Worm (Caenorhabditis elegans) whole organism, L3 larva: ENCODE measurements around the gene C34C12.6.

Source experiments
- ZK546.5 ChIP-seq: sonication (generic microtip); optimal IDR thresholded peaks from 2 replicates; lab custom pipeline; 2017; ENCODE audit warnings: missing biosample characterization, missing genetic modification characterization
- ceh-16 ChIP-seq: sonication (generic microtip); optimal IDR thresholded peaks from 2 replicates; lab custom pipeline; 2017; ENCODE audit warnings: missing biosample characterization, missing genetic modification characterization
- ceh-28 ChIP-seq: fragments of 150-350 bp; optimal IDR thresholded peaks from 2 replicates; lab custom pipeline; 2014; ENCODE audit warnings: missing biosample characterization, missing genetic modification reagents, missing genetic modification characterization
- ceh-82 ChIP-seq: fragments of 150-350 bp; optimal IDR thresholded peaks from 2 replicates; lab custom pipeline; 2014; ENCODE audit warnings: missing biosample characterization, missing genetic modification characterization
- ceh-9 ChIP-seq: sonication (generic microtip); optimal IDR thresholded peaks from 2 replicates; lab custom pipeline; 2018; ENCODE audit warnings: missing biosample characterization, missing genetic modification characterization
- egl-27 ChIP-seq: sonication (generic microtip); optimal IDR thresholded peaks from 4 replicates; lab custom pipeline; 2017; ENCODE audit warnings: missing biosample characterization, missing genetic modification reagents, missing genetic modification characterization
- egl-5 ChIP-seq: fragments of 150-350 bp; optimal IDR thresholded peaks from 2 replicates; lab custom pipeline; 2017; ENCODE audit warnings: missing biosample characterization, missing genetic modification reagents, missing genetic modification characterization, inconsistent platforms
- elt-1 ChIP-seq: fragments of 150-350 bp; optimal IDR thresholded peaks from 2 replicates; lab custom pipeline; 2014; ENCODE audit warnings: missing biosample characterization, missing genetic modification characterization
- elt-2 ChIP-seq: sonication (generic microtip); optimal IDR thresholded peaks from 2 replicates; lab custom pipeline; 2016; ENCODE audit warnings: missing genetic modification reagents, mild to moderate bottlenecking, missing genetic modification characterization, missing compliant biosample characterization
- elt-3 ChIP-seq, 3 experiments: fragments of 150-350 bp in 1 of 3; sonication (generic microtip) in 2 of 3; optimal IDR thresholded peaks; 2 replicates in 2 of 3; 4 replicates in 1 of 3; lab custom pipeline; 2014 to 2017; ENCODE audit warnings: missing biosample characterization in 3 of 3, missing genetic modification characterization in 3 of 3
- eor-1 ChIP-seq, 2 experiments: fragments of 150-350 bp; optimal IDR thresholded peaks; 2 replicates each; lab custom pipeline; 2014 to 2018; ENCODE audit warnings: missing biosample characterization in 2 of 2, missing genetic modification characterization in 2 of 2
- fkh-10 ChIP-seq: sonication (generic microtip); optimal IDR thresholded peaks from 2 replicates; lab custom pipeline; 2017; ENCODE audit warnings: missing biosample characterization, missing genetic modification reagents, missing genetic modification characterization
- fos-1 ChIP-seq: fragments of 150-350 bp; optimal IDR thresholded peaks from 2 replicates; lab custom pipeline; 2014; ENCODE audit warnings: missing biosample characterization, missing genetic modification characterization
- jun-1 ChIP-seq: fragments of 150-350 bp; optimal IDR thresholded peaks from 2 replicates; lab custom pipeline; 2014; ENCODE audit warnings: missing biosample characterization, missing genetic modification reagents, missing genetic modification characterization
- lin-39 ChIP-seq: fragments of 150-350 bp; optimal IDR thresholded peaks from 2 replicates; lab custom pipeline; 2018; ENCODE audit warnings: missing biosample characterization, missing genetic modification reagents, missing genetic modification characterization
- lsy-12 ChIP-seq: sonication (generic microtip); optimal IDR thresholded peaks from 2 replicates; lab custom pipeline; 2016; ENCODE audit warnings: mild to moderate bottlenecking, missing genetic modification characterization, missing compliant biosample characterization
- mdl-1 ChIP-seq: fragments of 150-350 bp; optimal IDR thresholded peaks from 2 replicates; lab custom pipeline; 2014; ENCODE audit warnings: missing biosample characterization, missing genetic modification characterization
- nhr-11 ChIP-seq: fragments of 150-350 bp; optimal IDR thresholded peaks from 2 replicates; lab custom pipeline; 2014; ENCODE audit warnings: missing biosample characterization, missing genetic modification characterization
- nhr-23 ChIP-seq: fragments of 150-350 bp; optimal IDR thresholded peaks from 2 replicates; lab custom pipeline; 2014; ENCODE audit warnings: missing biosample characterization, missing genetic modification reagents, missing genetic modification characterization
- nhr-237 ChIP-seq: fragments of 150-350 bp; optimal IDR thresholded peaks from 2 replicates; lab custom pipeline; 2014; ENCODE audit warnings: missing biosample characterization, missing genetic modification characterization
- nhr-25 ChIP-seq: sonication (generic microtip); optimal IDR thresholded peaks from 2 replicates; lab custom pipeline; 2017; ENCODE audit warnings: missing biosample characterization, missing genetic modification characterization
- nhr-28 ChIP-seq: fragments of 150-350 bp; optimal IDR thresholded peaks from 2 replicates; lab custom pipeline; 2014; ENCODE audit warnings: missing biosample characterization, missing genetic modification characterization
- nhr-43 ChIP-seq: sonication (generic microtip); optimal IDR thresholded peaks from 2 replicates; lab custom pipeline; 2016; ENCODE audit warnings: mild to moderate bottlenecking, missing genetic modification characterization, missing compliant biosample characterization; ENCODE audit not compliant: poor library complexity, severe bottlenecking
- nhr-76 ChIP-seq: fragments of 150-350 bp; sonication (generic microtip); optimal IDR thresholded peaks from 5 replicates; lab custom pipeline; 2014; ENCODE audit warnings: missing biosample characterization, missing genetic modification characterization
- nhr-77 ChIP-seq: fragments of 150-350 bp; optimal IDR thresholded peaks from 2 replicates; lab custom pipeline; 2014; ENCODE audit warnings: missing biosample characterization, missing genetic modification characterization
- pha-4 ChIP-seq: fragments of 150-350 bp; optimal IDR thresholded peaks from 2 replicates; lab custom pipeline; 2014; ENCODE audit warnings: missing biosample characterization, missing genetic modification reagents, missing genetic modification characterization
- pqm-1 ChIP-seq: fragments of 150-350 bp; optimal IDR thresholded peaks from 2 replicates; lab custom pipeline; 2017; ENCODE audit warnings: missing biosample characterization, missing genetic modification characterization, inconsistent platforms
- sea-2 ChIP-seq: fragments of 150-350 bp; sonication (generic microtip); optimal IDR thresholded peaks from 4 replicates; lab custom pipeline; 2014; ENCODE audit warnings: missing biosample characterization, missing genetic modification reagents, missing genetic modification characterization
- skn-1 ChIP-seq: fragments of 150-350 bp; optimal IDR thresholded peaks from 2 replicates; lab custom pipeline; 2014; ENCODE audit warnings: missing biosample characterization, missing genetic modification characterization
- snpc-4 ChIP-seq: fragments of 150-350 bp; optimal IDR thresholded peaks from 2 replicates; lab custom pipeline; 2014; ENCODE audit warnings: missing biosample characterization, missing genetic modification characterization
- tbx-2 ChIP-seq: sonication (generic microtip); optimal IDR thresholded peaks from 2 replicates; lab custom pipeline; 2016; ENCODE audit warnings: mild to moderate bottlenecking, missing genetic modification characterization, missing compliant biosample characterization
- unc-39 ChIP-seq: sonication (generic microtip); optimal IDR thresholded peaks from 4 replicates; lab custom pipeline; 2017; ENCODE audit warnings: missing biosample characterization, missing genetic modification characterization
- zag-1 ChIP-seq: fragments of 150-350 bp; optimal IDR thresholded peaks from 2 replicates; lab custom pipeline; 2014; ENCODE audit warnings: missing biosample characterization, missing genetic modification characterization
- ztf-11 ChIP-seq: fragments of 150-350 bp; optimal IDR thresholded peaks from 2 replicates; lab custom pipeline; 2014; ENCODE audit warnings: missing biosample characterization, missing genetic modification characterization
- ztf-4 ChIP-seq: fragments of 150-350 bp; optimal IDR thresholded peaks from 2 replicates; lab custom pipeline; 2014; ENCODE audit warnings: missing biosample characterization, missing genetic modification characterization

C34C12.6 gene

DNA sequence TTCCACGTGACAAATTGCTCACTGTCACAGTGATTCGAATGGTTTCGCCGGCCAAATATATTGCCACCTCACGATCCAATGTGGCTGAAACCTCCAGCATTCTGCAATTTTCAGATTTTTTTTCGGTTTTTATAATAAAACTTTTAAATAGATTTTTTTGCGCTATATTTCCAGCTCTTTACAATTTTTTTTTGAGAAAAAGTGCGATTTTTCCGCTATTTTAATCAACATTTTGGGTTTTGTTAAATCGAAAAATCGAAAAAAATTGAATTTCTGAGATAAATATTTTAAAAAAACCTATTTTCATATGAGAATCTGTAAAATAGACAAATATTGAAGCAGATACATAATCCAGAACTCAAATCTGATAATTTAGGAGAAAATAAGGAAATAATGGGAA, 16.6 kb downstream of the C34C12.6 start, which contains the start of gene M01F1.9:
Gene M01F1.9, minus strand, starts transcription at position 101 of the 400 bp plus-strand sequence.
- TF ChIP-seq ztf-4 (tag; lab: Kevin White, UChicago): no peak
- no peak for TF ChIP-seq mdl-1 (tag; lab: Kevin White, UChicago)
- no peak for TF ChIP-seq nhr-43 (tag; lab: Kevin White, UChicago)
- TF ChIP-seq ztf-11: no peak
- no peak for TF ChIP-seq nhr-11
- no peak for TF ChIP-seq nhr-28 (tag; lab: Kevin White, UChicago)
- no peak for TF ChIP-seq nhr-25 (tag; lab: Kevin White, UChicago)
- no peak for TF ChIP-seq tbx-2 (tag; lab: Kevin White, UChicago)
- no peak for TF ChIP-seq eor-1 (tag; optimal IDR thresholded peaks at IDR 0.05; lab: Kevin White, UChicago)
- TF ChIP-seq egl-5 (tag; lab: Kevin White, UChicago): no peak
- no peak for TF ChIP-seq elt-1 (tag; lab: Kevin White, UChicago)
- no peak for TF ChIP-seq elt-2 (tag; lab: Kevin White, UChicago)
- no peak for TF ChIP-seq lsy-12 (tag; lab: Kevin White, UChicago)
- no peak for TF ChIP-seq ceh-9 (tag; lab: Kevin White, UChicago)
- TF ChIP-seq pqm-1 (tag; lab: Kevin White, UChicago): no peak
- TF ChIP-seq nhr-23: no peak
- TF ChIP-seq pha-4: no peak
- no peak for TF ChIP-seq nhr-77 (tag; lab: Kevin White, UChicago)

DNA sequence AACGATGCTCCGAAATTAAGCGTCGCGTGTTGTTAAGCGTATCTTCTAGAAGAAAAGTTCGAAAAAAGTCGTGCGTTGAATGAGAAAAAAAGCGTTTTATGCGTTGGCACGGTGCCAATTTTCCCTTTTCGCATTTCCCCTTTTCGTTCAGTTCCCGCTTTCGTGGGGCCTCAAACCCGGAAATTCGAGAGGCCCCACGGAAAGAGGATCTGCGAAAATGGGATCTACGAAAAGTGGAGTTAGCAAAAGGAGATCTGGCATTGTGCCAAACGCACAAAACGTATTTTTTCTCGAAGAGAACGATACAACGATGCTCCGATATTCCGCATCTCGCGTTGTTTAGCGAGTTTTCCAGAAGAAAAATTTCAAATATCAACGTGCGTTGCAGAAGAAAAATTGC, 17.5 kb downstream of the C34C12.6 start:
- TF ChIP-seq ceh-82 (tag; lab: Kevin White, UChicago): no peak
- TF ChIP-seq ZK546.5: no peak
- TF ChIP-seq ceh-16 (tag; lab: Kevin White, UChicago): no peak
- no peak for TF ChIP-seq nhr-23
- peak; percentile 3 for TF ChIP-seq jun-1 (tag; lab: Kevin White, UChicago)

DNA sequence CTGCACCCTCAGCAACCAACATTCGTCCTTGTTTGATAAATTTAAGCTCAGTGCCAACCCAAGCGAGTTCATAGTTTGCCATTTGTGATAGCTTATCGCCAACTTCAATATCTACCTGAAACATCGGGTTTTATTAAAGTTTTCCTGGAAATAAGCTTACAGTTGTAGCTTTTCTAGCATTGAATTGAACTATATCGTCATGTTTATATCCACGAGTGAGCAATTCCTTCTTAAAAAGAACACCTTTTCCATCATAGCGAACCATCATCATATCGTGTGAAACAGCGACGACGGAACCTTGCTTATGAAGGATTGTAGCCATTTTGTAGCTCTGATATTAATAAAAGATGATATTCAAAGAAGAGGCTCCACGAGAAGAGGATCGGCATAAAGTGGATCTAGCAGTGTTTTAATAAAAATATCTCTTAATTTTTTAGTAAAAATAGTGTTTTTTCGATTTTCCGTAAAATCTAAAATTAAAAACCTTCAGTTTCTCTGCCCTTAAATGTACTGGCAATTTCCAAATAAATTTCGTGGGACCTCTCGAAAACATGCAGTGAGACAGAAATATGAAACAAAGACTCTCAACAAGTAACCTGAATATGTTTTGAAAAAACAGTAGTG, 19.9 kb downstream of the C34C12.6 start, which contains the start of gene M01F1.8:
Gene M01F1.8, minus strand, starts transcription at position 335 of the 624 bp plus-strand sequence.
- no peak for TF ChIP-seq nhr-76 (tag; lab: Kevin White, UChicago)
- no peak for TF ChIP-seq nhr-237 (tag; lab: Kevin White, UChicago)
- peak; percentile 18 for TF ChIP-seq nhr-77 (tag; lab: Kevin White, UChicago)

DNA sequence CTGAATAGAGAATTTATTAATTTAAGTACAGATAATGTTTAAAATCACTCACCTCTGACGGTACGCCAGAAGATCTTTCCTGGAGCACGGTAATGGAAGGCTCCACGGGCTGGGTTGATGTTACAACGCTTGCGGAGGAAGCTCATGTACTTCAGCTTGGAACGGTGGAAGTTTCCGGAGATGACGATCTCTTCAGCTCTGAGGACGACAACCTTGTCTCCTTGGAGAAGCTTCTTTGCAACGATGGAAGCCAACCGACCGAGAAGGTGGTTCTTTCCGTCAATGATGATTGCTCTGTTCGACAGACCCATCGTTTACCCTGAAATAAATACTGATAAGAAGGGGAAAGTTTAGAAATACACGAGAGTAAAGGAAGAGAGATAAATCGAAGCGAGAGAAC, 20.9 kb downstream of the C34C12.6 start, which contains the start of gene rpl-16:
Gene rpl-16, minus strand, starts transcription at position 319 of the 400 bp plus-strand sequence.
- TF ChIP-seq elt-2 (tag; lab: Kevin White, UChicago) (no peak), nhr-23 (no peak), eor-1 (tag; optimal IDR thresholded peaks at IDR 0.05; lab: Kevin White, UChicago) (no peak), elt-3 (tag; optimal IDR thresholded peaks at IDR 0.05; lab: Kevin White, UChicago) (no peak), snpc-4 (tag; lab: Kevin White, UChicago) (no peak), tbx-2 (tag; lab: Kevin White, UChicago) (no peak), nhr-237 (tag; lab: Kevin White, UChicago) (no peak), ZK546.5 (no peak), nhr-77 (tag; lab: Kevin White, UChicago) (no peak), nhr-25 (tag; lab: Kevin White, UChicago) (no peak), ceh-9 (tag; lab: Kevin White, UChicago) (no peak)

DNA sequence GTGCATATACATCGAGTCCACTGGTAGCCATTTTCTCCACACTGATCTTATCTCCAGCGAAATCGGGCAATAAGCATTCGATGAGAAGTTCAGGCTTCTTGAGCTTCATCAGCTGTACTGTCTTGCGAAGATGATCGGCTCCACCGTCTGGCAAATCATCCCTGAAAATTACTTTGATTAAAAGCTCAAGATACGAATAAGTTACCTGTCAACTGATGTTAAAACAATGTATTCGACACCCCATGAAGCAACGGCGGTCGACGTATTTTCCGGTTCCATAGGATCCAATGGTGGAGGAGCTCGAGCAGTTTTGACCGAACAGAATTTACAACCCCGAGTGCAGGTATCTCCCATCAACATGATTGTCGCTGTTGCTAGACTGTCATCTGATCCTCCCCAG, 21.8 kb downstream of the C34C12.6 start:
- TF ChIP-seq elt-3 (tag; optimal IDR thresholded peaks at IDR 0.05; lab: Kevin White, UChicago) (no peak), unc-39 (no peak), tbx-2 (tag; lab: Kevin White, UChicago) (no peak), fos-1 (tag; lab: Kevin White, UChicago) (no peak), fkh-10 (GFP tag; lab: Kevin White, UChicago) (no peak), lin-39 (tag; lab: Kevin White, UChicago) (no peak), nhr-23 (no peak), egl-27 (tag; lab: Kevin White, UChicago) (no peak), skn-1 (tag; lab: Kevin White, UChicago) (no peak), zag-1 (tag; lab: Kevin White, UChicago) (no peak), nhr-25 (tag; lab: Kevin White, UChicago) (no peak), nhr-77 (tag; lab: Kevin White, UChicago) (no peak), egl-5 (tag; lab: Kevin White, UChicago) (no peak), elt-2 (tag; lab: Kevin White, UChicago) (no peak), nhr-76 (tag; lab: Kevin White, UChicago) (no peak), sea-2 (GFP tag; lab: Kevin White, UChicago) (no peak), ztf-11 (no peak), ceh-28 (tag; lab: Kevin White, UChicago) (no peak), ztf-4 (tag; lab: Kevin White, UChicago) (no peak)
